Worm (Caenorhabditis elegans) whole organism, early embryonic: Measurements from ENCODE around the gene R07E5.19.

Source experiments
- B0310.2 ChIP-seq: sonication (generic microtip); optimal IDR thresholded peaks from 2 replicates; lab custom pipeline; 2016; ENCODE audit warnings: mild to moderate bottlenecking, missing genetic modification characterization, missing compliant biosample characterization
- flt-1 ChIP-seq: fragments of 200-800 bp; sonication (Bioruptor generic); IDR thresholded peaks from 2 replicates; pipeline ENCODE4 v1.3.6; 2022; ENCODE audit warnings: missing genetic modification characterization, missing compliant biosample characterization
- hmg-4 ChIP-seq: fragments of 200-800 bp; sonication (Bioruptor generic); optimal IDR thresholded peaks from 2 replicates; lab custom pipeline; 2018; ENCODE audit warnings: mild to moderate bottlenecking, missing genetic modification characterization, missing compliant biosample characterization
- sea-1 ChIP-seq: fragments of 200-800 bp; sonication (Bioruptor generic); conservative IDR thresholded peaks from 2 replicates; pipeline ENCODE4 v1.3.6; 2022; ENCODE audit warnings: missing genetic modification characterization, missing compliant biosample characterization

DNA sequence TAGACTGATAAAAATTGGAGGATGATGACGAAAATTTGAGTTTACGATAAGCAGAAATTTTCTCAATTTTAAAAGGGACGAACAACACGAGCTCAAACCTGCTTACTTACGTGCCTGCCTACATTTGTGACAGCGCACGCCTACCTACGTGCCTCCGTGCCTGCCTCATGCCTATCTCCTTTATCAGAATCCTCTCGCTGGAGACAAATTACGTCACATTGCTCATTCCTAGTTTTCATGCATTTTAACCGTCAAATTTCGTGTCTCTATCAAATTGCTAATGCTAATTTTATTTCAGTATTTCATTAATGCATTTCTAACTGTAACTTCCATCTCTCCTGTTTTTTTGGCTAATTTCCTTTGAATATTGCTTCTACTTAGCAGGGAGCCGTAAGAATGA, 36.5 kb downstream of the R07E5.19 start, which contains the start of gene pals-27:
- TF ChIP-seq flt-1 (no peak), B0310.2 (tag; lab: Kevin White, UChicago) (no peak), hmg-4 (GFP tag; lab: Kevin White, UChicago) (no peak), sea-1 (GFP tag; lab: Robert Waterston, UW) (no peak)
